Worm (Caenorhabditis elegans) whole organism, L4 larva: ENCODE results near the gene met-2.
"Not testable (repeated sequence)": the region's sequence is repeated elsewhere in the genome, so short reads cannot be mapped to it uniquely, and the experiment has no call there.

Source experiments
- dmd-6 ChIP-seq: fragments of 200-800 bp; sonication (Bioruptor generic); IDR thresholded peaks from 2 replicates; pipeline ENCODE4 v1.3.6; 2022; ENCODE audit warnings: missing genetic modification reagents, missing genetic modification characterization, missing compliant biosample characterization
- egl-27 ChIP-seq: sonication (generic microtip); optimal IDR thresholded peaks from 3 replicates; lab custom pipeline; 2017; ENCODE audit warnings: missing biosample characterization, missing genetic modification reagents, missing genetic modification characterization
- nhr-28 ChIP-seq: fragments of 150-350 bp; optimal IDR thresholded peaks from 2 replicates; lab custom pipeline; 2014; ENCODE audit warnings: missing biosample characterization, missing genetic modification characterization
- nhr-42 ChIP-seq: fragments of 200-800 bp; sonication (Bioruptor generic); IDR thresholded peaks from 2 replicates; pipeline ENCODE4 v1.3.6; 2022; ENCODE audit warnings: missing genetic modification characterization, missing compliant biosample characterization
- skn-1 ChIP-seq: fragments of 150-350 bp; optimal IDR thresholded peaks from 2 replicates; lab custom pipeline; 2014; ENCODE audit warnings: missing biosample characterization, missing genetic modification characterization
- unc-62 ChIP-seq, 3 experiments: fragments of 150-350 bp in 1 of 3; sonication (generic microtip); optimal IDR thresholded peaks in 2 of 3; peaks in 1 of 3; 1 replicate in 1 of 3; 2 replicates in 2 of 3; lab custom pipeline; 2014 to 2017; ENCODE audit warnings: missing biosample characterization in 3 of 3, missing genetic modification characterization in 3 of 3, missing genetic modification reagents in 3 of 3, missing genotype in 1 of 3
- ztf-11 ChIP-seq: fragments of 150-350 bp; optimal IDR thresholded peaks from 2 replicates; lab custom pipeline; 2014; ENCODE audit warnings: missing biosample characterization, missing genetic modification characterization

ce11 chrIII:8339372-8339771, 35.7 kb upstream of the met-2 start, which contains the start of gene clc-28:
- not testable (repeated sequence) for TF ChIP-seq dmd-6 (GFP tag; lab: Robert Waterston, UW); egl-27 (tag; lab: Kevin White, UChicago); unc-62 (GFP tag; optimal IDR thresholded peaks at IDR 0.05 in 1 of 2; lab: Kevin White, UChicago); unc-62 (tag; optimal IDR thresholded peaks at IDR 0.05; lab: Kevin White, UChicago); skn-1 (tag; lab: Kevin White, UChicago); nhr-28 (tag; lab: Kevin White, UChicago); nhr-42 (GFP tag; lab: Robert Waterston, UW); ztf-11 (tag; lab: Kevin White, UChicago)
